Worm (Caenorhabditis elegans) whole organism, L4 larva: ENCODE measurements around the gene B0416.3.

Experiments
- F26F4.8 ChIP-seq: fragments of 200-800 bp; sonication (Bioruptor generic); conservative IDR thresholded peaks from 2 replicates; pipeline ENCODE4 v1.3.6; 2022; ENCODE audit warnings: missing genetic modification characterization, missing compliant biosample characterization
- ama-1 ChIP-seq: fragments of 150-350 bp; optimal IDR thresholded peaks from 2 replicates; lab custom pipeline; 2014; ENCODE audit warnings: inconsistent platforms, mixed read lengths
- cey-2 ChIP-seq: sonication (generic microtip); optimal IDR thresholded peaks from 3 replicates; lab custom pipeline; 2017; ENCODE audit warnings: missing genetic modification characterization, mild to moderate bottlenecking, missing compliant biosample characterization, antibody characterized with exemption, borderline replicate concordance; ENCODE audit not compliant: insufficient read depth
- dve-1 ChIP-seq: sonication (generic microtip); optimal IDR thresholded peaks from 2 replicates; lab custom pipeline; 2017; ENCODE audit warnings: antibody characterized with exemption, mild to moderate bottlenecking, missing genetic modification characterization, missing compliant biosample characterization; ENCODE audit not compliant: insufficient read depth
- egl-27 ChIP-seq: sonication (generic microtip); optimal IDR thresholded peaks from 3 replicates; lab custom pipeline; 2017; ENCODE audit warnings: missing biosample characterization, missing genetic modification reagents, missing genetic modification characterization
- fkh-10 ChIP-seq: fragments of 150-350 bp; optimal IDR thresholded peaks from 2 replicates; lab custom pipeline; 2014; ENCODE audit warnings: missing biosample characterization, missing genetic modification reagents, missing genetic modification characterization
- lin-39 ChIP-seq: fragments of 150-350 bp; optimal IDR thresholded peaks from 2 replicates; lab custom pipeline; 2014; ENCODE audit warnings: missing biosample characterization, missing genetic modification reagents, missing genetic modification characterization
- mep-1 ChIP-seq: fragments of 150-350 bp; sonication (generic microtip); optimal IDR thresholded peaks from 3 replicates; lab custom pipeline; 2014; ENCODE audit warnings: missing biosample characterization, missing genetic modification characterization
- nhr-102 ChIP-seq: sonication (generic microtip); optimal IDR thresholded peaks from 2 replicates; lab custom pipeline; 2016; ENCODE audit warnings: mild to moderate bottlenecking, missing genetic modification characterization, moderate library complexity, missing compliant biosample characterization
- nhr-11 ChIP-seq: fragments of 150-350 bp; optimal IDR thresholded peaks from 2 replicates; lab custom pipeline; 2014; ENCODE audit warnings: missing biosample characterization, missing genetic modification characterization
- nhr-237 ChIP-seq: sonication (generic microtip); optimal IDR thresholded peaks from 2 replicates; lab custom pipeline; 2017; ENCODE audit warnings: missing biosample characterization, missing genetic modification characterization
- nhr-6 ChIP-seq: fragments of 150-350 bp; optimal IDR thresholded peaks from 2 replicates; lab custom pipeline; 2014; ENCODE audit warnings: missing biosample characterization, missing genetic modification characterization
- pqm-1 ChIP-seq: sonication (generic microtip); optimal IDR thresholded peaks from 2 replicates; lab custom pipeline; 2017; ENCODE audit warnings: missing biosample characterization, missing genetic modification characterization

ce11 chrX:9337832-9338231, 46.4 kb downstream of the B0416.3 start:
- TF ChIP-seq cey-2 (tag; lab: Kevin White, UChicago) (no peak), nhr-11 (tag; lab: Kevin White, UChicago) (no peak), dve-1 (tag; lab: Kevin White, UChicago) (no peak), fkh-10 (peak; percentile 36), pqm-1 (tag; lab: Kevin White, UChicago) (no peak), nhr-237 (tag; lab: Kevin White, UChicago) (no peak), F26F4.8 (no peak), lin-39 (no peak), ama-1 (lab: Kevin White, UChicago) (no peak), egl-27 (tag; lab: Kevin White, UChicago) (no peak), mep-1 (tag; lab: Kevin White, UChicago) (peak; percentile 79), nhr-6 (tag; lab: Kevin White, UChicago) (no peak), nhr-102 (tag; lab: Kevin White, UChicago) (no peak)
